Worm (Caenorhabditis elegans) whole organism, midembryonic: ENCODE measurements around the gene zmp-5.

Experiments
- T22C8.4 ChIP-seq: fragments of 200-800 bp; sonication (Bioruptor generic); IDR thresholded peaks from 2 replicates; pipeline ENCODE4 v1.3.6; 2022; ENCODE audit warnings: missing genetic modification characterization, missing compliant biosample characterization
- flt-1 ChIP-seq: fragments of 200-800 bp; sonication (Bioruptor generic); IDR thresholded peaks from 2 replicates; pipeline ENCODE4 v1.3.6; 2022; ENCODE audit warnings: missing genetic modification characterization, missing compliant biosample characterization
- med-1 ChIP-seq: sonication (generic microtip); optimal IDR thresholded peaks from 2 replicates; lab custom pipeline; 2017; ENCODE audit warnings: missing genetic modification characterization, mild to moderate bottlenecking, missing compliant biosample characterization, antibody characterized with exemption, missing genetic modification reagents; ENCODE audit not compliant: insufficient read depth
- tab-1 ChIP-seq: fragments of 200-800 bp; sonication (Bioruptor generic); IDR thresholded peaks from 2 replicates; pipeline ENCODE4 v1.3.6; 2022; ENCODE audit warnings: missing genetic modification characterization, missing compliant biosample characterization

DNA sequence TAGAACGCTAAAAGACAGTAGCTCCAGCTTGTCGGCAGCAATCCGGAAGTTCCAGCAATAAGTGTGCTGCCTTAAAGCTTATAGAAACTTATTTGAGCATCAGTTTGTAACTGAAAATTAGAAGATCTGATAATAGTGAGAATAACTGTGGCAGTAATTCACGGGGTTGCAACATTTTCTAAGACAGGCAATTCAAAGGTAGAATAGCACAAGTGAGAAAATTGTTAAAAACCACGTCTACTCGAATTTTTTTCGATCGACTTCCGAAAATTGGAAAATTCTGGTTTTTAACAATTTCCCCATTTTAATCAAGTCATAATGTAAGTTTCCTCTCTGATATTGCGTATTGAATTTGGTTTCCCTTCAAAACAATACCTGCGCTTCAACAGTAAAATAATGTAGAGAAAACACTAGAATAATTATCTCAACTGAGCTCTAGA lies 46.3 kb downstream of the zmp-5 start:
- TF ChIP-seq med-1 (GFP tag; lab: Kevin White, UChicago): no peak
- peak; percentile 65 for TF ChIP-seq flt-1
- TF ChIP-seq tab-1 (GFP tag; lab: Robert Waterston, UW): no peak
- no peak for TF ChIP-seq T22C8.4 (GFP tag; lab: Robert Waterston, UW)
